Worm (Caenorhabditis elegans): Measurements from ENCODE around the gene arrd-5.

arrd-5 gene

ce11 chrII:9827852-9828251 is 7.2 kb upstream of the arrd-5 start, which contains the start of gene eyg-1:
Gene eyg-1 (minus strand): TSS chrII:9827952.
- TF ChIP-seq gmeb-2 (tag; optimal IDR thresholded peaks at IDR 0.05) (no peak), ama-1 (optimal IDR thresholded peaks at IDR 0.05) (no peak), ceh-45 (GFP tag; IDR thresholded peaks at IDR 0.05) (no peak), ceh-14 (tag; optimal IDR thresholded peaks at IDR 0.05) (no peak), tbx-2 (tag; optimal IDR thresholded peaks at IDR 0.05) (no peak), K09A11.1 (tag; optimal IDR thresholded peaks at IDR 0.05; ENCODE audit: insufficient read depth) (no peak), pag-3 (tag; optimal IDR thresholded peaks at IDR 0.05; ENCODE audit: borderline replicate concordance) (no peak), elt-4 (tag; optimal IDR thresholded peaks at IDR 0.05) (no peak), fkh-10 (GFP tag; optimal IDR thresholded peaks at IDR 0.05) (no peak), pat-9 (tag; optimal IDR thresholded peaks at IDR 0.05) (no peak), hlh-15 (tag; optimal IDR thresholded peaks at IDR 0.05) (no peak), mec-3 (tag; optimal IDR thresholded peaks at IDR 0.05; ENCODE audit: borderline replicate concordance) (no peak), pha-4 (tag; optimal IDR thresholded peaks at IDR 0.05) (no peak), ceh-18 (tag; optimal IDR thresholded peaks at IDR 0.05) (no peak), unc-3 (GFP tag; conservative IDR thresholded peaks at IDR 0.05) (no peak), unc-3 (tag; optimal IDR thresholded peaks at IDR 0.05) (no peak), rnt-1 (tag; optimal IDR thresholded peaks at IDR 0.05) (no peak), che-1 (tag; optimal IDR thresholded peaks at IDR 0.05) (no peak), lim-6 (tag; optimal IDR thresholded peaks at IDR 0.05) (no peak), ceh-34 (tag; optimal IDR thresholded peaks at IDR 0.05) (no peak), elt-2 (tag; optimal IDR thresholded peaks at IDR 0.05) (no peak)

ce11 chrII:9828502-9828901 is 6.5 kb upstream of the arrd-5 start:
- TF ChIP-seq nhr-11 (tag; optimal IDR thresholded peaks at IDR 0.05) (no peak), elt-2 (tag; optimal IDR thresholded peaks at IDR 0.05) (no peak), Y22D7AL.16 (tag; optimal IDR thresholded peaks at IDR 0.05) (no peak), ceh-34 (tag; optimal IDR thresholded peaks at IDR 0.05) (peak; percentile 69)

DNA sequence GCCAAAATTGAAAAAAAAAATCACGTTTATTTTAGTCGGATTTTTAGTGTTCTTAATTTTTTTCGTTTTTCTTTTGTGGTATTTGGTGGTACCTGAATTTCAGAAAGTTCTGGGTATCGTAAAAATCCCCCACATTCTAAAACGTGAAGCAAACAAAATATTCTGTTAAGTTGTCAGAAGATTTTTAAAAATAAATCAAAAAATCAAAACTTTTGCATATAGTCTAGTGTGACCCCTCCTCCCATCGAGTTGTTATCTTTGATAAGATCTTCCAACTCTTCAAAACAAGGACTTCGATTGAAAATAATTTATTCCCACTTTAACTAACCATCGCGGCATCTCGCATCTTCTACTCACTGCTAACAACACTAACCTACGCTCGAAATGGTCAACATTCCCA is 5.9 kb upstream of the arrd-5 start, which contains the start of gene ZK938.1:
Gene ZK938.1, plus strand, starts transcription at position 301 of the 400 bp plus-strand sequence.
- TF ChIP-seq syd-9 (tag; optimal IDR thresholded peaks at IDR 0.05) (no peak), C38D4.7 (GFP tag; optimal IDR thresholded peaks at IDR 0.05) (no peak), K02D7.2 (tag; optimal IDR thresholded peaks at IDR 0.05) (no peak), che-1 (tag; optimal IDR thresholded peaks at IDR 0.05) (no peak), rnt-1 (tag; optimal IDR thresholded peaks at IDR 0.05) (no peak)

DNA sequence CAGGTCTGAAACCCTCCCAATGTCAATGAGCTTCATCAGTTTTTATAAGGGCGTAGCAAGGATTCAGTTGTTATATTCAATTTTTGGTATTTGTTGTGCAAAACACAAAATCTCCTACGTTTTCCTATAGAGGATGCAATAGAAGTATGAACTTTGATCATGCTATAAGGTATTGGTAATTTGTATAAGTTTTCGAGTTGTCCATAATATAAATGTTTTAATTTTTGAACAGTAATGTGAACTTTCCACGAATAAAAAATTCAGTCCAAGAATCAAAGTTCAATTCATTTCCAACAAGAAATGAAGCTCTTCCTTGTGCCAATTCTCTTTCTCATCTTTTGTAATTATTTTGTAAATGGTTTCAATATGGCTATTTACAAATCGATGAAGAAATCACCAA is 4.0 kb upstream of the arrd-5 start, which contains the start of gene ZK938.12:
Gene ZK938.12, plus strand, starts transcription at position 301 of the 400 bp plus-strand sequence.
- TF ChIP-seq elt-4 (tag; optimal IDR thresholded peaks at IDR 0.05) (no peak), zip-5 (tag; optimal IDR thresholded peaks at IDR 0.05) (no peak), odd-2 (tag; optimal IDR thresholded peaks at IDR 0.05) (no peak), nhr-232 (tag; optimal IDR thresholded peaks at IDR 0.05) (no peak), ceh-18 (tag; optimal IDR thresholded peaks at IDR 0.05) (no peak), K09A11.1 (tag; optimal IDR thresholded peaks at IDR 0.05; ENCODE audit: insufficient read depth) (no peak), eyg-1 (tag; optimal IDR thresholded peaks at IDR 0.05) (no peak), ahr-1 (tag; optimal IDR thresholded peaks at IDR 0.05) (no peak), ttx-3 (tag; optimal IDR thresholded peaks at IDR 0.05) (no peak), fkh-6 (tag; optimal IDR thresholded peaks at IDR 0.05) (no peak), nfya-1 (tag; optimal IDR thresholded peaks at IDR 0.05) (no peak), gmeb-2 (tag; optimal IDR thresholded peaks at IDR 0.05) (no peak), hlh-8 (tag; optimal IDR thresholded peaks at IDR 0.05) (no peak), hlh-13 (GFP tag; optimal IDR thresholded peaks at IDR 0.05) (no peak), pqm-1 (tag; optimal IDR thresholded peaks at IDR 0.05) (no peak), ceh-30 (tag; optimal IDR thresholded peaks at IDR 0.05) (no peak), K02D7.2 (tag; optimal IDR thresholded peaks at IDR 0.05) (no peak), pat-9 (tag; optimal IDR thresholded peaks at IDR 0.05) (no peak), tbx-7 (tag; optimal IDR thresholded peaks at IDR 0.05) (no peak), ceh-2 (tag; optimal IDR thresholded peaks at IDR 0.05) (no peak)

Measured in whole organism, late embryonic.